Worm (Caenorhabditis elegans): ENCODE measurements around the gene ZK370.6.

ZK370.6 gene

DNA sequence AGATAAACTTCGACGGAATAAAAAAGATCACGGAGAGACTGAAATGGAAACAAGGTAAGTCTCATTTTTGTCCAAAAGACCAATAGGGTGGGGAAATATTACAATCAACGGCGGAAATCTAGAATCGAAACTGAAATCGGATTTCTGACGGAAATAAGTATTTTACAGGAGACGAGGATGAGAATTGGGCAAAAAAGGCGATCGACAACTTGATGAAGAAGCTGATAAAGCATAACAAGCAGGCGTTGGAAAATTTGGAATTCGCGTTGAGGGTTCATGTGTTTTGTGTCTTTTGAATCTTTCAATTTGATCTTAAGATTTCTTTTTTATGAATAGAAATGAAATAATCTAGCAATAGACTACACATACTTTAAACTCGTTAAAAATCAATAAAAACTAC, 7.0 kb upstream of the ZK370.6 start, which contains the start of gene ugtp-1:
TSS of gene ugtp-1 (minus strand) at position 101 of the 400 bp plus-strand sequence.
- no peak for TF ChIP-seq gmeb-1 (tag; optimal IDR thresholded peaks at IDR 0.05)
- TF ChIP-seq F13H6.1 (tag; optimal IDR thresholded peaks at IDR 0.05) = no peak
- TF ChIP-seq unc-62 (GFP tag; optimal IDR thresholded peaks at IDR 0.05) = no peak
- no peak for TF ChIP-seq crh-2 (tag; optimal IDR thresholded peaks at IDR 0.05)
- no peak for TF ChIP-seq nhr-77 (tag; optimal IDR thresholded peaks at IDR 0.05)
- no peak for TF ChIP-seq skn-1 (tag; optimal IDR thresholded peaks at IDR 0.05)
- TF ChIP-seq lin-39 (tag; optimal IDR thresholded peaks at IDR 0.05) = no peak
- no peak for TF ChIP-seq ceh-82 (tag; optimal IDR thresholded peaks at IDR 0.05)
- TF ChIP-seq lsy-2 (tag; optimal IDR thresholded peaks at IDR 0.05) = no peak
- TF ChIP-seq blmp-1 (tag; optimal IDR thresholded peaks at IDR 0.05; ENCODE audit: insufficient read depth) = no peak
- no peak for TF ChIP-seq snpc-4 (tag; optimal IDR thresholded peaks at IDR 0.05)
- no peak for TF ChIP-seq nhr-21 (tag; optimal IDR thresholded peaks at IDR 0.05)
- no peak for TF ChIP-seq ztf-11 (tag; optimal IDR thresholded peaks at IDR 0.05)

DNA sequence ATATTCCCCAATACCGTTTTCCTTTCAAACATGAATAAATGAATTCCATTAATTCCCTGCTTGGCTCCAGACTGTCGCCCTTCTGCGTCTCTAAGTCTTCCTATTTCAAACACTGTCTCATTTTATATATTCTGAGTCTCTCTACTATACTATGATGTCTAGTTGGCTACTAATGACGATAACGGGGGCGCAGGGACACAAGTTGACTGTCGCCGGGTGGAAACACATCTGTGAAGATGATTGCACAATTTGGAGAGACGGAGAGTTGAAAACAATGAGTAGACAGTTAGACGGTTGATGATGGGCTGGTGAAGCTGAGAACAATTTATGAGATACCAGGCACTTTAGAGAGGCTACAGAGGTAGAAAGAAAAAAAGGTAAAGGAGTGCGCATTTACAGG, 5.8 kb upstream of the ZK370.6 start, which contains the start of gene sma-2:
TSS of gene sma-2 (plus strand) at position 194 of the 400 bp plus-strand sequence.
- peak; percentile 88 for TF ChIP-seq F13H6.1 (tag; optimal IDR thresholded peaks at IDR 0.05)
- peak; percentile 91 for TF ChIP-seq sma-9 (GFP tag; optimal IDR thresholded peaks at IDR 0.05)
- TF ChIP-seq sma-9 (tag; optimal IDR thresholded peaks at IDR 0.05) = no peak
- TF ChIP-seq nhr-21 (tag; optimal IDR thresholded peaks at IDR 0.05) = peak; percentile 52
- no peak for TF ChIP-seq ztf-11 (tag; optimal IDR thresholded peaks at IDR 0.05)
- no peak for TF ChIP-seq mab-5 (tag; optimal IDR thresholded peaks at IDR 0.05)
- TF ChIP-seq nhr-25 (tag; optimal IDR thresholded peaks at IDR 0.05) = peak; percentile 74
- TF ChIP-seq nhr-12 (tag; optimal IDR thresholded peaks at IDR 0.05) = no peak
- TF ChIP-seq sma-3 (GFP tag; optimal IDR thresholded peaks at IDR 0.05) = peak; percentile 99
- no peak for TF ChIP-seq snpc-4 (tag; optimal IDR thresholded peaks at IDR 0.05)
- peak; percentile 72 for TF ChIP-seq gmeb-1 (tag; optimal IDR thresholded peaks at IDR 0.05)
- TF ChIP-seq egl-27 (tag; optimal IDR thresholded peaks at IDR 0.05) = peak; percentile 15
- TF ChIP-seq mdl-1 (tag; optimal IDR thresholded peaks at IDR 0.05) = peak in 1 of 2 experiments; percentile 16
- TF ChIP-seq lsy-2 (tag; optimal IDR thresholded peaks at IDR 0.05) = peak in 1 of 2 experiments; percentile 45
- no peak for TF ChIP-seq lin-11 (tag; optimal IDR thresholded peaks at IDR 0.05)
- peak; percentile 68 for TF ChIP-seq nhr-129 (tag; optimal IDR thresholded peaks at IDR 0.05)
- peak; percentile 29 for TF ChIP-seq C34F6.9 (tag; optimal IDR thresholded peaks at IDR 0.05)
- peak; percentile 85 for TF ChIP-seq crh-2 (tag; optimal IDR thresholded peaks at IDR 0.05)
- peak; percentile 98 for TF ChIP-seq fos-1 (tag; optimal IDR thresholded peaks at IDR 0.05)

DNA sequence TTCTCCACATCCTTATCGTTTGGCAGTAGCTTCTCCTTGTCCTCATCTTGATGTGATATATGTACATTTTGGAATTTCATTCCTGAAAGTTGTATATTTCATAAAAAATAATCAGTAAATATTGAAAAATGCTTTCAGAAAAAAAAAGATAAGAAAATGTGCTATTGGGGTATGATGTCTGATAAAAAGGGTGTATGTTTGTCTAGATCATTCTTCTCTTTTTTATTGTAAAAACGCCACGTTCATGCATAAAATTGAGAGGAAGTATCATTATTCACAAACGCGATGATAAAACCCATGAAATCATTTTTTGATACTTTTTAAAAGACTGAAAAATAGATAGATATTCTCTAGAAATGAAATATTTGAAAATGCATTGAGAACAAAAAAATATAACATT, 5.0 kb upstream of the ZK370.6 start:
- TF ChIP-seq alr-1 (tag; optimal IDR thresholded peaks at IDR 0.05) = no peak
- no peak for TF ChIP-seq nhr-6 (tag; optimal IDR thresholded peaks at IDR 0.05)
- no peak for TF ChIP-seq snpc-4 (tag; optimal IDR thresholded peaks at IDR 0.05)
- TF ChIP-seq F13H6.1 (tag; optimal IDR thresholded peaks at IDR 0.05) = peak; percentile 41
- no peak for TF ChIP-seq ZK546.5 (tag; optimal IDR thresholded peaks at IDR 0.05)
- no peak for TF ChIP-seq nhr-237 (tag; optimal IDR thresholded peaks at IDR 0.05)
- TF ChIP-seq nhr-129 (tag; optimal IDR thresholded peaks at IDR 0.05) = no peak
- no peak for TF ChIP-seq elt-1 (tag; optimal IDR thresholded peaks at IDR 0.05)
- TF ChIP-seq blmp-1 (tag; optimal IDR thresholded peaks at IDR 0.05; ENCODE audit: insufficient read depth) = no peak
- TF ChIP-seq skn-1 (tag; optimal IDR thresholded peaks at IDR 0.05) = peak; percentile 22
- no peak for TF ChIP-seq ama-1 (optimal IDR thresholded peaks at IDR 0.05)
- TF ChIP-seq sma-9 (GFP tag; optimal IDR thresholded peaks at IDR 0.05) = peak; percentile 22
- no peak for TF ChIP-seq sma-9 (tag; optimal IDR thresholded peaks at IDR 0.05)
- TF ChIP-seq ztf-11 (tag; optimal IDR thresholded peaks at IDR 0.05) = no peak
- no peak for TF ChIP-seq elt-3 (tag; optimal IDR thresholded peaks at IDR 0.05)
- TF ChIP-seq dmd-4 (tag; optimal IDR thresholded peaks at IDR 0.05) = no peak
- TF ChIP-seq C34F6.9 (tag; optimal IDR thresholded peaks at IDR 0.05) = no peak
- TF ChIP-seq mdl-1 (tag; optimal IDR thresholded peaks at IDR 0.05) = no peak
- no peak for TF ChIP-seq R02D3.7 (tag; optimal IDR thresholded peaks at IDR 0.05)
- no peak for TF ChIP-seq ztf-4 (tag; optimal IDR thresholded peaks at IDR 0.05)
- TF ChIP-seq mbf-1 (tag; optimal IDR thresholded peaks at IDR 0.05) = no peak
- no peak for TF ChIP-seq lin-13 (GFP tag; optimal IDR thresholded peaks at IDR 0.05)
- TF ChIP-seq ceh-82 (tag; optimal IDR thresholded peaks at IDR 0.05) = no peak
- TF ChIP-seq mab-5 (tag; optimal IDR thresholded peaks at IDR 0.05) = no peak
- TF ChIP-seq ztf-1 (GFP tag; conservative IDR thresholded peaks at IDR 0.05) = no peak
- TF ChIP-seq egl-27 (tag; optimal IDR thresholded peaks at IDR 0.05) = no peak
- TF ChIP-seq lin-11 (tag; optimal IDR thresholded peaks at IDR 0.05) = no peak
- no peak for TF ChIP-seq nhr-10 (tag; optimal IDR thresholded peaks at IDR 0.05)
- peak; percentile 92 for TF ChIP-seq fos-1 (tag; optimal IDR thresholded peaks at IDR 0.05)
- no peak for TF ChIP-seq unc-55 (GFP tag; optimal IDR thresholded peaks at IDR 0.05)
- TF ChIP-seq nhr-21 (tag; optimal IDR thresholded peaks at IDR 0.05) = no peak
- TF ChIP-seq Y55F3AM.14 (GFP tag; optimal IDR thresholded peaks at IDR 0.05) = no peak
- no peak for TF ChIP-seq zag-1 (tag; optimal IDR thresholded peaks at IDR 0.05)
- TF ChIP-seq peb-1 (tag; optimal IDR thresholded peaks at IDR 0.05) = no peak
- TF ChIP-seq sma-3 (GFP tag; optimal IDR thresholded peaks at IDR 0.05) = peak; percentile 40
- TF ChIP-seq crh-2 (tag; optimal IDR thresholded peaks at IDR 0.05) = peak; percentile 69
- TF ChIP-seq lsy-2 (tag; optimal IDR thresholded peaks at IDR 0.05) = no peak
- no peak for TF ChIP-seq nhr-11 (tag; optimal IDR thresholded peaks at IDR 0.05)
- no peak for TF ChIP-seq nhr-25 (tag; optimal IDR thresholded peaks at IDR 0.05)
